Worm (Caenorhabditis elegans): ENCODE measurements around the gene cid-1.

Gene cid-1

DNA sequence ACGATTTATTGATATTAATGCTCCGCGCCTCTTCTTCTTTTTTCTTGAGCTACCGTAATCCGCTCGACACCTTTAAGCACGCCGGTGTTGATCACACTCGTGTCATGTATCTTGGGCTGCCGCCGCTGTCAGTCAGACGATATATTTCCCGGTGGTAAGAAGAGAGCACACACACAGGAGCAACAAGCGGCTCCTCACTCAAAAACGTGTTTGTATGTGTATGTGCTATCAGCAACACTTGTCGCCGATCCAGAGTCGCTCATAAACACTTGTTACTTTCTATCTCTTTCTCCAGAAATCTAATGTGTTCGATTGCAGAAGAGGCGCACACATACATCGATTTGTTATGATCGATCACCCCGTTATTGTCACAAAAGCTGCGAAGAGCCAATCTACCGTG, 33.2 kb upstream of the cid-1 start:
- TF ChIP-seq ceh-82 (tag; optimal IDR thresholded peaks at IDR 0.05) (no peak), rbr-2 (tag; optimal IDR thresholded peaks at IDR 0.05) (no peak), ceh-20 (GFP tag; IDR thresholded peaks at IDR 0.05) (no peak), php-3 (GFP tag; IDR thresholded peaks at IDR 0.05) (no peak), fos-1 (tag; optimal IDR thresholded peaks at IDR 0.05) (no peak), hlh-30 (tag; optimal IDR thresholded peaks at IDR 0.05; ENCODE audit: insufficient read depth) (peak; percentile 25), madf-9 (GFP tag; conservative IDR thresholded peaks at IDR 0.05) (no peak), Y48G9A.11 (GFP tag; IDR thresholded peaks at IDR 0.05) (no peak), lin-29 (GFP tag; IDR thresholded peaks at IDR 0.05) (no peak), nhr-28 (tag; optimal IDR thresholded peaks at IDR 0.05) (peak; percentile 30), ctbp-1 (GFP tag; IDR thresholded peaks at IDR 0.05) (no peak), zip-2 (tag; optimal IDR thresholded peaks at IDR 0.05) (no peak), lsy-2 (tag; optimal IDR thresholded peaks at IDR 0.05) (peak in 1 of 2 experiments; percentile 52), Y5F2A.4 (GFP tag; optimal IDR thresholded peaks at IDR 0.05) (no peak), F37D6.2 (tag; optimal IDR thresholded peaks at IDR 0.05) (no peak), dmd-6 (GFP tag; IDR thresholded peaks at IDR 0.05) (peak; percentile 34; the same call in 1 of the 2 replicates), nhr-25 (tag; optimal IDR thresholded peaks at IDR 0.05; ENCODE audit: borderline replicate concordance, insufficient read depth) (no peak), zag-1 (tag; optimal IDR thresholded peaks at IDR 0.05) (no peak), lin-15B (tag; optimal IDR thresholded peaks at IDR 0.05) (no peak), aha-1 (tag) (peak; percentile 89), unc-39 (tag; optimal IDR thresholded peaks at IDR 0.05) (no peak), ZK546.5 (tag; optimal IDR thresholded peaks at IDR 0.05) (no peak), daf-16 (GFP tag; optimal IDR thresholded peaks at IDR 0.05) (peak in 1 of 2 experiments; percentile 80), daf-16 (tag; optimal IDR thresholded peaks at IDR 0.05) (peak; percentile 70), snpc-4 (tag; optimal IDR thresholded peaks at IDR 0.05) (no peak), hmg-1.1 (GFP tag; IDR thresholded peaks at IDR 0.05) (no peak), tra-1 (GFP tag; IDR thresholded peaks at IDR 0.05) (no peak), gei-8 (GFP tag; optimal IDR thresholded peaks at IDR 0.05) (no peak), vab-7 (GFP tag; IDR thresholded peaks at IDR 0.05) (no peak), mxl-3 (GFP tag; optimal IDR thresholded peaks at IDR 0.05) (peak; percentile 58), unc-62 (GFP tag; optimal IDR thresholded peaks at IDR 0.05 in 1 of 2) (peak in 1 of 2 experiments; percentile 5), unc-62 (tag; optimal IDR thresholded peaks at IDR 0.05) (no peak), nhr-76 (tag; optimal IDR thresholded peaks at IDR 0.05) (no peak), hlh-11 (tag; optimal IDR thresholded peaks at IDR 0.05) (peak; percentile 65), mes-2 (tag; optimal IDR thresholded peaks at IDR 0.05; ENCODE audit: poor library complexity, severe bottlenecking) (peak; percentile 15)

DNA sequence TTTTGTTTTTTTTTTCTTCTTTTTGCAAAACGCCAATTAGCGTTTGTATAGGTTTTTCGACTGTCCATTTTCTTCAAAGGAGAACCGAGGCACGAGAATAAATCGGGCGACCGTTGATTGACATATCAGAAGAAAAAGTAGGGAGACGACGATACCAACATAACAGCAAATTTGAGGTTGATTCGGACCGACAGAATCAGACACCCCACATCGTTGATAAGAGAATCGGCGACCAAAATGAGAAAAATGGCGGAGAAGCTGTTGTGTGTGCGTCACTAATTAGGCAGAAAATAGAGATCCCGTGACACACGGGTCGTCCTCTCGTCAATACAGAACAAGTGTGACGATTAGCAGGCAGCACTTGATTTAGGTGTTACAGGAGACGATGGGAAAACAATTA, 31.8 kb upstream of the cid-1 start:
- TF ChIP-seq hlh-11 (tag; optimal IDR thresholded peaks at IDR 0.05) = peak; percentile 18
- no peak for TF ChIP-seq nhr-77 (tag; optimal IDR thresholded peaks at IDR 0.05)
- 0 out of 2 replicates have a peak, but pooled peaks have one; percentile 20 for TF ChIP-seq tra-1 (GFP tag; IDR thresholded peaks at IDR 0.05)
- TF ChIP-seq nhr-102 (tag; optimal IDR thresholded peaks at IDR 0.05) = no peak
- TF ChIP-seq unc-62 (GFP tag; optimal IDR thresholded peaks at IDR 0.05 in 1 of 2) = peak in 1 of 2 experiments; percentile 52
- no peak for TF ChIP-seq unc-62 (tag; optimal IDR thresholded peaks at IDR 0.05)
- peak; percentile 34; the same call in 1 of the 2 replicates for TF ChIP-seq dmd-6 (GFP tag; IDR thresholded peaks at IDR 0.05)
- no peak for TF ChIP-seq snpc-1.2 (GFP tag; IDR thresholded peaks at IDR 0.05)

DNA sequence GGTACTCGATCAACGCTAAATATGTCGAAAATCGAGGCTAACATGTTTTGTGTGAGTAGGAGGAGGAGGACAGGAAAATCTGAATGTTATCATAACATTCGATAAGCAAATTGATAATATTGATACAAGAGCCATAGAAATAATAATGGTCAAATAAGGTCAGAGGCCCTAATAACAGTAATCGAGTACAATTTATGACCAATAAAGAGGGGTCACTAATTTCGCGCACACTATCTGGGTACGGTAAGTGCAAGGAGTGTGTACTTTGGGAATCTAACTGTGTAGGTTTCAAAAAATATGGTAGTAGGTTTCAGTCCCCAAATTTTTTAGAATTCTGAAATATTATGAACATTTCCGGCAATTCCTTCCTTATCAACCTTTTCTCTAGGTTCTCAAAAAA, 30.2 kb upstream of the cid-1 start:
- TF ChIP-seq mdt-29 (GFP tag; IDR thresholded peaks at IDR 0.05) = no peak
- TF ChIP-seq zip-2 (tag; optimal IDR thresholded peaks at IDR 0.05) = no peak
- TF ChIP-seq unc-62 (GFP tag; optimal IDR thresholded peaks at IDR 0.05 in 1 of 2) = peak in 1 of 2 experiments; percentile 58
- TF ChIP-seq unc-62 (tag; optimal IDR thresholded peaks at IDR 0.05) = no peak
- no peak for TF ChIP-seq skn-1 (tag; optimal IDR thresholded peaks at IDR 0.05)
